4 worm cellular contexts compared by ENCODE assay signal in genomic region chrII:5661735-5662177, ce11.
A peak's percentile ranks its signal among the peaks of the same experiment; 100 is the strongest.
TF ChIP-seq lines count a peak whose summit lies in the region.

No protein-coding gene starts in this region.

TF ChIP-seq in whole organism, L2 larva, 48 proteins besides CTCF, POLR2A, EP300 and RAD21 (continues in another document):
- TF ChIP-seq nhr-129 (tag; optimal IDR thresholded peaks at IDR 0.05; lab: Kevin White, UChicago) (peak; percentile 95), elt-1 (tag; optimal IDR thresholded peaks at IDR 0.05; lab: Kevin White, UChicago) (no peak), F13H6.1 (tag; optimal IDR thresholded peaks at IDR 0.05; lab: Kevin White, UChicago) (peak; percentile 90), ceh-82 (tag; optimal IDR thresholded peaks at IDR 0.05; lab: Kevin White, UChicago) (peak; percentile 80), lin-11 (tag; optimal IDR thresholded peaks at IDR 0.05; lab: Kevin White, UChicago) (peak; percentile 96), lsy-2 (tag; optimal IDR thresholded peaks at IDR 0.05; lab: Kevin White, UChicago) (peak; percentile 74 to 86), ztf-1 (GFP tag; conservative IDR thresholded peaks at IDR 0.05; lab: Robert Waterston, UW) (0 out of 2 replicates have a peak, but pooled peaks have one; percentile 61), ceh-16 (tag; optimal IDR thresholded peaks at IDR 0.05; lab: Kevin White, UChicago) (peak; percentile 76), mab-5 (tag; optimal IDR thresholded peaks at IDR 0.05; lab: Kevin White, UChicago) (peak; percentile 77), aly-2 (tag; optimal IDR thresholded peaks at IDR 0.05; lab: Kevin White, UChicago) (no peak), blmp-1 (tag; optimal IDR thresholded peaks at IDR 0.05; lab: Kevin White, UChicago; ENCODE audit: insufficient read depth) (peak; percentile 15), fos-1 (tag; optimal IDR thresholded peaks at IDR 0.05; lab: Kevin White, UChicago) (peak; percentile 72), sem-4 (tag; optimal IDR thresholded peaks at IDR 0.05; lab: Kevin White, UChicago) (peak; percentile 61), nhr-21 (tag; optimal IDR thresholded peaks at IDR 0.05; lab: Kevin White, UChicago) (peak; percentile 88), dmd-4 (tag; optimal IDR thresholded peaks at IDR 0.05; lab: Kevin White, UChicago) (no peak), unc-39 (tag; optimal IDR thresholded peaks at IDR 0.05; lab: Kevin White, UChicago) (no peak), nhr-25 (tag; optimal IDR thresholded peaks at IDR 0.05; lab: Kevin White, UChicago) (peak; percentile 45), unc-55 (GFP tag; optimal IDR thresholded peaks at IDR 0.05; lab: Kevin White, UChicago) (peak; percentile 63), ztf-4 (tag; optimal IDR thresholded peaks at IDR 0.05; lab: Kevin White, UChicago) (peak; percentile 98), nhr-12 (tag; optimal IDR thresholded peaks at IDR 0.05; lab: Kevin White, UChicago) (no peak), zag-1 (tag; optimal IDR thresholded peaks at IDR 0.05; lab: Kevin White, UChicago) (peak; percentile 93), mdl-1 (tag; optimal IDR thresholded peaks at IDR 0.05; lab: Kevin White, UChicago) (peak; percentile 57 to 79), ama-1 (optimal IDR thresholded peaks at IDR 0.05; lab: Kevin White, UChicago) (peak; percentile 99)

TF ChIP-seq in whole organism, L4 larva, 104 proteins besides CTCF, POLR2A, EP300 and RAD21 (continues in another document):
- TF ChIP-seq hmg-1.1 (GFP tag; IDR thresholded peaks at IDR 0.05; lab: Robert Waterston, UW) (peak; percentile 97), dmd-6 (GFP tag; IDR thresholded peaks at IDR 0.05; lab: Robert Waterston, UW) (peak; percentile 90), lin-29 (GFP tag; IDR thresholded peaks at IDR 0.05; lab: Robert Waterston, UW) (peak; percentile 89), ceh-44 (GFP tag; IDR thresholded peaks at IDR 0.05; lab: Robert Waterston, UW) (peak; percentile 34; the same call in 1 of the 2 replicates), hif-1 (tag; optimal IDR thresholded peaks at IDR 0.05; lab: Kevin White, UChicago) (peak; percentile 31 to 94), nhr-111 (GFP tag; optimal IDR thresholded peaks at IDR 0.05; lab: Kevin White, UChicago) (peak; percentile 99), arid-1 (GFP tag; conservative IDR thresholded peaks at IDR 0.05; lab: Robert Waterston, UW) (peak; percentile 97), nhr-25 (tag; optimal IDR thresholded peaks at IDR 0.05; lab: Kevin White, UChicago; ENCODE audit: borderline replicate concordance, insufficient read depth) (peak; percentile 2), ztf-11 (tag; optimal IDR thresholded peaks at IDR 0.05; lab: Kevin White, UChicago) (peak; percentile 29), tra-1 (GFP tag; IDR thresholded peaks at IDR 0.05; lab: Robert Waterston, UW) (peak; percentile 97), ctbp-1 (GFP tag; IDR thresholded peaks at IDR 0.05; lab: Robert Waterston, UW) (peak; percentile 99), sdz-12 (GFP tag; optimal IDR thresholded peaks at IDR 0.05; lab: Kevin White, UChicago) (peak; percentile 100), ceh-20 (GFP tag; IDR thresholded peaks at IDR 0.05; lab: Robert Waterston, UW) (peak; percentile 96), nhr-42 (GFP tag; IDR thresholded peaks at IDR 0.05; lab: Robert Waterston, UW) (peak; percentile 94), ceh-28 (tag; optimal IDR thresholded peaks at IDR 0.05; lab: Kevin White, UChicago) (peak; percentile 76), lim-7 (GFP tag; IDR thresholded peaks at IDR 0.05; lab: Robert Waterston, UW) (peak; percentile 95), ceh-62 (tag; optimal IDR thresholded peaks at IDR 0.05; lab: Kevin White, UChicago) (no peak), aha-1 (tag; lab: Kevin White, UChicago) (peak; percentile 99), attf-4 (tag; optimal IDR thresholded peaks at IDR 0.05; lab: Kevin White, UChicago) (no peak), rbr-2 (tag; optimal IDR thresholded peaks at IDR 0.05; lab: Kevin White, UChicago) (peak; percentile 96), ces-1 (GFP tag; optimal IDR thresholded peaks at IDR 0.05; lab: Kevin White, UChicago) (no peak), egl-27 (tag; optimal IDR thresholded peaks at IDR 0.05; lab: Kevin White, UChicago) (peak; percentile 78), snpc-4 (tag; optimal IDR thresholded peaks at IDR 0.05; lab: Kevin White, UChicago) (no peak), duxl-1 (tag; optimal IDR thresholded peaks at IDR 0.05; lab: Kevin White, UChicago; ENCODE audit: poor library complexity) (peak; percentile 69)

TF ChIP-seq in whole organism, late embryonic, 69 proteins besides CTCF, POLR2A, EP300 and RAD21 (continues in another document):
- TF ChIP-seq ceh-19 (GFP tag; optimal IDR thresholded peaks at IDR 0.05; lab: Kevin White, UChicago) (peak; percentile 91), pha-2 (tag; optimal IDR thresholded peaks at IDR 0.05; lab: Kevin White, UChicago) (no peak), rnt-1 (tag; optimal IDR thresholded peaks at IDR 0.05; lab: Kevin White, UChicago) (peak; percentile 78), ztf-16 (tag; optimal IDR thresholded peaks at IDR 0.05; lab: Kevin White, UChicago) (no peak), ceh-2 (tag; optimal IDR thresholded peaks at IDR 0.05; lab: Kevin White, UChicago) (peak; percentile 54), fkh-6 (tag; optimal IDR thresholded peaks at IDR 0.05; lab: Kevin White, UChicago) (no peak), pat-9 (tag; optimal IDR thresholded peaks at IDR 0.05; lab: Kevin White, UChicago) (peak; percentile 85), tbx-2 (tag; optimal IDR thresholded peaks at IDR 0.05; lab: Kevin White, UChicago) (peak; percentile 85), hlh-13 (GFP tag; optimal IDR thresholded peaks at IDR 0.05; lab: Kevin White, UChicago) (peak; percentile 45), ttx-3 (tag; optimal IDR thresholded peaks at IDR 0.05; lab: Kevin White, UChicago) (no peak), ceh-24 (tag; optimal IDR thresholded peaks at IDR 0.05; lab: Kevin White, UChicago) (peak; percentile 63), nhr-11 (tag; optimal IDR thresholded peaks at IDR 0.05; lab: Kevin White, UChicago) (peak; percentile 38), sdc-2 (tag; optimal IDR thresholded peaks at IDR 0.05; lab: Kevin White, UChicago) (peak; percentile 43), syd-9 (tag; optimal IDR thresholded peaks at IDR 0.05; lab: Kevin White, UChicago) (peak; percentile 44), ceh-30 (tag; optimal IDR thresholded peaks at IDR 0.05; lab: Kevin White, UChicago) (peak; percentile 44), ceh-48 (tag; optimal IDR thresholded peaks at IDR 0.05; lab: Kevin White, UChicago) (peak; percentile 74), tbx-7 (tag; optimal IDR thresholded peaks at IDR 0.05; lab: Kevin White, UChicago) (peak; percentile 23), fkh-10 (GFP tag; optimal IDR thresholded peaks at IDR 0.05; lab: Kevin White, UChicago) (no peak), unc-55 (GFP tag; optimal IDR thresholded peaks at IDR 0.05; lab: Kevin White, UChicago) (peak; percentile 66), C38D4.7 (GFP tag; optimal IDR thresholded peaks at IDR 0.05; lab: Kevin White, UChicago) (peak; percentile 73), ceh-6 (GFP tag; optimal IDR thresholded peaks at IDR 0.05; lab: Kevin White, UChicago) (peak; percentile 56), nfya-1 (tag; optimal IDR thresholded peaks at IDR 0.05; lab: Kevin White, UChicago) (peak; percentile 97), sox-2 (GFP tag; IDR thresholded peaks at IDR 0.05; lab: Robert Waterston, UW) (peak; percentile 52; the same call in 1 of the 2 replicates), K02D7.2 (tag; optimal IDR thresholded peaks at IDR 0.05; lab: Kevin White, UChicago) (peak; percentile 75), T23F11.4 (GFP tag; optimal IDR thresholded peaks at IDR 0.05; lab: Kevin White, UChicago) (peak; percentile 87)

TF ChIP-seq in whole organism, mixed stage, embryonic, 35 proteins besides CTCF, POLR2A, EP300 and RAD21 (continues in another document):
- TF ChIP-seq M03D4.4 (tag; optimal IDR thresholded peaks at IDR 0.05; lab: Kevin White, UChicago) (peak; percentile 86), pha-4 (tag; optimal IDR thresholded peaks at IDR 0.05; lab: Kevin White, UChicago) (peak; percentile 80), hlh-1 (tag; optimal IDR thresholded peaks at IDR 0.05; lab: Kevin White, UChicago) (peak; percentile 79), drap-1 (GFP tag; optimal IDR thresholded peaks at IDR 0.05; lab: Kevin White, UChicago) (peak; percentile 90), unc-120 (tag; optimal IDR thresholded peaks at IDR 0.05; lab: Kevin White, UChicago; ENCODE audit: poor library complexity, severe bottlenecking) (peak; percentile 93), nhr-2 (tag; optimal IDR thresholded peaks at IDR 0.05; lab: Kevin White, UChicago) (peak; percentile 38), elt-1 (tag; optimal IDR thresholded peaks at IDR 0.05; lab: Kevin White, UChicago; ENCODE audit: borderline replicate concordance, insufficient read depth) (no peak), mls-2 (tag; optimal IDR thresholded peaks at IDR 0.05; lab: Kevin White, UChicago) (peak; percentile 97), bed-3 (GFP tag; optimal IDR thresholded peaks at IDR 0.05; lab: Kevin White, UChicago) (peak; percentile 54), tbx-8 (GFP tag; optimal IDR thresholded peaks at IDR 0.05; lab: Kevin White, UChicago) (peak; percentile 34), mab-5 (tag; optimal IDR thresholded peaks at IDR 0.05; lab: Kevin White, UChicago) (no peak), ceh-39 (tag; optimal IDR thresholded peaks at IDR 0.05; lab: Kevin White, UChicago) (peak; percentile 73), ham-2 (GFP tag; optimal IDR thresholded peaks at IDR 0.05; lab: Kevin White, UChicago) (peak; percentile 96), nhr-237 (tag; optimal IDR thresholded peaks at IDR 0.05; lab: Kevin White, UChicago) (peak; percentile 71), flh-1 (GFP tag; optimal IDR thresholded peaks at IDR 0.05; lab: Kevin White, UChicago) (peak; percentile 1), lin-32 (GFP tag; optimal IDR thresholded peaks at IDR 0.05; lab: Kevin White, UChicago) (peak; percentile 70), elt-3 (tag; optimal IDR thresholded peaks at IDR 0.05; lab: Kevin White, UChicago) (peak; percentile 76), zip-8 (tag; optimal IDR thresholded peaks at IDR 0.05; lab: Kevin White, UChicago) (no peak), nhr-76 (tag; optimal IDR thresholded peaks at IDR 0.05; lab: Kevin White, UChicago) (peak; percentile 54), cnd-1 (tag; optimal IDR thresholded peaks at IDR 0.05; lab: Kevin White, UChicago) (peak; percentile 78), sem-2 (GFP tag; optimal IDR thresholded peaks at IDR 0.05; lab: Kevin White, UChicago) (peak; percentile 77), ztf-11 (tag; optimal IDR thresholded peaks at IDR 0.05; lab: Kevin White, UChicago) (peak; percentile 62), lin-13 (tag; optimal IDR thresholded peaks at IDR 0.05; lab: Kevin White, UChicago) (no peak), unc-39 (tag; optimal IDR thresholded peaks at IDR 0.05; lab: Kevin White, UChicago) (no peak), ceh-43 (GFP tag; optimal IDR thresholded peaks at IDR 0.05; lab: Kevin White, UChicago) (peak; percentile 66), nhr-28 (tag; optimal IDR thresholded peaks at IDR 0.05; lab: Kevin White, UChicago) (no peak), ces-1 (GFP tag; optimal IDR thresholded peaks at IDR 0.05; lab: Kevin White, UChicago) (peak; percentile 61), nhr-12 (tag; optimal IDR thresholded peaks at IDR 0.05; lab: Kevin White, UChicago) (peak; percentile 23), mep-1 (tag; optimal IDR thresholded peaks at IDR 0.05; lab: Kevin White, UChicago) (peak; percentile 44)
